Fruit fly (Drosophila melanogaster) whole organism, embryonic: Measurements from ENCODE around the gene Bap60.

Source experiments
- ATbp ChIP-seq: fragments of 200-800 bp; sonication (Bioruptor generic); optimal IDR thresholded peaks from 2 replicates; lab custom pipeline; 2017; ENCODE audit warnings: missing biosample characterization, mild to moderate bottlenecking, missing genetic modification characterization, missing genetic modification reagents
- Bgb ChIP-seq: fragments of 200-800 bp; sonication (Bioruptor generic); IDR thresholded peaks from 2 replicates; pipeline ENCODE4 v1.3.6; 2022; ENCODE audit warnings: missing biosample characterization, missing genetic modification characterization; ENCODE audit not compliant: partially characterized antibody
- BtbVII ChIP-seq: fragments of 200-800 bp; sonication (Bioruptor generic); optimal IDR thresholded peaks from 3 replicates; lab custom pipeline; 2017; ENCODE audit warnings: missing biosample characterization, mild to moderate bottlenecking, missing genetic modification characterization
- CG1024 ChIP-seq: fragments of 200-800 bp; sonication (Bioruptor generic); IDR thresholded peaks from 2 replicates; pipeline ENCODE4 v1.3.6; 2022; ENCODE audit warnings: missing biosample characterization, missing genetic modification characterization
- CG10267 ChIP-seq: fragments of 200-800 bp; sonication (Bioruptor generic); optimal IDR thresholded peaks from 2 replicates; lab custom pipeline; 2018; ENCODE audit warnings: missing biosample characterization, mild to moderate bottlenecking, missing genetic modification characterization, moderate library complexity
- CG10979 ChIP-seq: fragments of 200-800 bp; sonication (Bioruptor generic); optimal IDR thresholded peaks from 2 replicates; lab custom pipeline; 2018; ENCODE audit warnings: missing biosample characterization, mild to moderate bottlenecking, missing genetic modification characterization, moderate library complexity
- CG11504 ChIP-seq: fragments of 200-800 bp; sonication (Bioruptor generic); optimal IDR thresholded peaks from 3 replicates; lab custom pipeline; 2019; ENCODE audit warnings: missing biosample characterization, mild to moderate bottlenecking, missing genetic modification characterization, moderate library complexity
- CG12104 ChIP-seq: fragments of 200-800 bp; sonication (Bioruptor generic); optimal IDR thresholded peaks from 3 replicates; lab custom pipeline; 2016; ENCODE audit warnings: missing biosample characterization, missing genetic modification characterization
- CG14710 ChIP-seq: fragments of 200-800 bp; sonication (Bioruptor generic); optimal IDR thresholded peaks from 3 replicates; lab custom pipeline; 2019; ENCODE audit warnings: missing biosample characterization, mild to moderate bottlenecking, missing genetic modification characterization, moderate library complexity
- CG14860 ChIP-seq: fragments of 200-800 bp; sonication (Bioruptor generic); IDR thresholded peaks from 3 replicates; pipeline ENCODE4 v1.3.6; 2022; ENCODE audit warnings: missing biosample characterization, missing genetic modification characterization; ENCODE audit not compliant: partially characterized antibody
- CG14965 ChIP-seq: fragments of 200-800 bp; sonication (Bioruptor generic); optimal IDR thresholded peaks from 2 replicates; lab custom pipeline; 2016; ENCODE audit warnings: missing biosample characterization, missing genetic modification characterization, borderline replicate concordance
- CG1792 ChIP-seq: fragments of 200-800 bp; sonication (Bioruptor generic); optimal IDR thresholded peaks from 2 replicates; lab custom pipeline; 2016; ENCODE audit warnings: missing biosample characterization, missing genetic modification characterization
- CG18599 ChIP-seq: fragments of 200-800 bp; sonication (Bioruptor generic); optimal IDR thresholded peaks from 3 replicates; lab custom pipeline; 2017; ENCODE audit warnings: missing biosample characterization, missing genetic modification characterization, mild to moderate bottlenecking, moderate library complexity, missing genetic modification reagents
- CG2116 ChIP-seq: fragments of 200-800 bp; sonication (Bioruptor generic); optimal IDR thresholded peaks from 3 replicates; lab custom pipeline; 2018; ENCODE audit warnings: missing biosample characterization, mild to moderate bottlenecking, missing genetic modification characterization
- CG3281 ChIP-seq: fragments of 200-800 bp; sonication (Bioruptor generic); optimal IDR thresholded peaks from 3 replicates; lab custom pipeline; 2017; ENCODE audit warnings: missing biosample characterization, mild to moderate bottlenecking, missing genetic modification characterization
- CG34224 ChIP-seq: fragments of 200-800 bp; sonication (Bioruptor generic); IDR thresholded peaks from 3 replicates; pipeline ENCODE4 v1.3.6; 2022; ENCODE audit warnings: missing biosample characterization, missing genetic modification characterization; ENCODE audit not compliant: partially characterized antibody
- CG6683 ChIP-seq: fragments of 200-800 bp; sonication (Bioruptor generic); optimal IDR thresholded peaks from 2 replicates; lab custom pipeline; 2017; ENCODE audit warnings: missing biosample characterization, mild to moderate bottlenecking, missing genetic modification characterization, missing genetic modification reagents
- CG8359 ChIP-seq: fragments of 200-800 bp; sonication (Bioruptor generic); optimal IDR thresholded peaks from 2 replicates; lab custom pipeline; 2017; ENCODE audit warnings: missing biosample characterization, mild to moderate bottlenecking, missing genetic modification characterization, borderline replicate concordance
- CTCF ChIP-seq: fragments of 200-800 bp; sonication (Bioruptor generic); optimal IDR thresholded peaks from 2 replicates; lab custom pipeline; 2017; ENCODE audit warnings: missing biosample characterization, mild to moderate bottlenecking, missing genetic modification characterization, moderate library complexity
- Dll ChIP-seq: fragments of 200-800 bp; sonication (Bioruptor generic); IDR thresholded peaks from 4 replicates; pipeline ENCODE4 v1.3.6; 2022; ENCODE audit warnings: missing biosample characterization, missing genetic modification characterization; ENCODE audit not compliant: partially characterized antibody
- Dref ChIP-seq: fragments of 200-800 bp; sonication (Bioruptor generic); IDR thresholded peaks from 2 replicates; pipeline ENCODE4 v1.3.6; 2022; ENCODE audit warnings: missing biosample characterization, missing genetic modification characterization
- E2f2 ChIP-seq: fragments of 200-800 bp; sonication (Bioruptor generic); IDR thresholded peaks from 2 replicates; pipeline ENCODE4 v1.3.6; 2022; ENCODE audit warnings: missing biosample characterization, missing genetic modification characterization
- Hr51 ChIP-seq, 2 experiments: fragments of 200-800 bp; sonication (Bioruptor generic); optimal IDR thresholded peaks; 2 replicates in 1 of 2; 3 replicates in 1 of 2; lab custom pipeline; 2016 to 2018; ENCODE audit warnings: missing biosample characterization in 2 of 2, missing genetic modification characterization in 2 of 2, mild to moderate bottlenecking in 1 of 2, moderate library complexity in 1 of 2
- MBD-R2 ChIP-seq: fragments of 200-800 bp; sonication (Bioruptor generic); IDR thresholded peaks from 2 replicates; pipeline ENCODE4 v1.3.6; 2022; ENCODE audit warnings: missing biosample characterization, missing genetic modification characterization
- MESR4 ChIP-seq: fragments of 200-800 bp; sonication (Bioruptor generic); optimal IDR thresholded peaks from 2 replicates; lab custom pipeline; 2018; ENCODE audit warnings: missing biosample characterization, mild to moderate bottlenecking, missing genetic modification characterization, moderate library complexity
- Med ChIP-seq: fragments of 200-800 bp; sonication (Bioruptor generic); peaks from one replicate; lab custom pipeline; 2016; ENCODE audit warnings: missing biosample characterization, missing genetic modification characterization, mild to moderate bottlenecking, inconsistent platforms, moderate library complexity
- Pdp1 ChIP-seq, 2 experiments: fragments of 200-800 bp; sonication (Bioruptor generic); optimal IDR thresholded peaks; 3 replicates each; lab custom pipeline; 2016; ENCODE audit warnings: missing biosample characterization in 2 of 2, missing genetic modification characterization in 2 of 2, mild to moderate bottlenecking in 1 of 2, moderate library complexity in 1 of 2
- Scr ChIP-seq: fragments of 200-800 bp; sonication (Bioruptor generic); IDR thresholded peaks from 2 replicates; pipeline ENCODE4 v1.3.6; 2022; ENCODE audit warnings: missing biosample characterization, missing genetic modification characterization; ENCODE audit not compliant: partially characterized antibody
- Sin3A ChIP-seq: fragments of >200 bp; optimal IDR thresholded peaks from 2 replicates; lab custom pipeline; 2018
- Sry-δ ChIP-seq: fragments of 200-800 bp; sonication (Bioruptor generic); optimal IDR thresholded peaks from 2 replicates; lab custom pipeline; 2016; ENCODE audit warnings: missing biosample characterization, missing genetic modification characterization
- amos ChIP-seq: fragments of 200-800 bp; sonication (Bioruptor generic); IDR thresholded peaks from 2 replicates; pipeline ENCODE4 v1.3.6; 2022; ENCODE audit warnings: missing biosample characterization, missing genetic modification characterization; ENCODE audit not compliant: partially characterized antibody
- chm ChIP-seq: fragments of 200-800 bp; sonication (Bioruptor generic); IDR thresholded peaks from 2 replicates; pipeline ENCODE4 v1.3.6; 2022; ENCODE audit warnings: missing biosample characterization, missing genetic modification characterization
- crp ChIP-seq, 2 experiments: fragments of 200-800 bp; sonication (Bioruptor generic); optimal IDR thresholded peaks; 2 replicates in 1 of 2; 3 replicates in 1 of 2; lab custom pipeline; 2017; ENCODE audit warnings: missing biosample characterization in 2 of 2, missing genetic modification characterization in 2 of 2, mild to moderate bottlenecking in 1 of 2, moderate library complexity in 1 of 2
- dmrt99B ChIP-seq: fragments of 200-800 bp; sonication (Bioruptor generic); optimal IDR thresholded peaks from 2 replicates; lab custom pipeline; 2018; ENCODE audit warnings: missing biosample characterization, mild to moderate bottlenecking, missing genetic modification characterization, moderate library complexity
- gcm ChIP-seq: fragments of 200-800 bp; sonication (Bioruptor generic); optimal IDR thresholded peaks from 2 replicates; lab custom pipeline; 2019; ENCODE audit warnings: missing biosample characterization, mild to moderate bottlenecking, missing genetic modification characterization, moderate library complexity
- gem ChIP-seq: fragments of 200-800 bp; sonication (Bioruptor generic); optimal IDR thresholded peaks from 2 replicates; lab custom pipeline; 2019; ENCODE audit warnings: missing biosample characterization, mild to moderate bottlenecking, missing genetic modification characterization, moderate library complexity
- gsb-n ChIP-seq: fragments of 200-800 bp; sonication (Bioruptor generic); optimal IDR thresholded peaks from 3 replicates; lab custom pipeline; 2018; ENCODE audit warnings: missing biosample characterization, mild to moderate bottlenecking, missing genetic modification characterization
- h ChIP-seq: fragments of >200 bp; optimal IDR thresholded peaks from 2 replicates; lab custom pipeline; 2017
- kay ChIP-seq: fragments of 200-800 bp; sonication (Bioruptor generic); optimal IDR thresholded peaks from 2 replicates; lab custom pipeline; 2016; ENCODE audit warnings: missing biosample characterization, missing genetic modification characterization
- nerfin-2 ChIP-seq: fragments of 200-800 bp; sonication (Bioruptor generic); IDR thresholded peaks from 2 replicates; pipeline ENCODE4 v1.3.6; 2022; ENCODE audit warnings: missing biosample characterization, missing genetic modification characterization; ENCODE audit not compliant: partially characterized antibody
- odd ChIP-seq: fragments of 200-800 bp; sonication (Bioruptor generic); optimal IDR thresholded peaks from 2 replicates; lab custom pipeline; 2017; ENCODE audit warnings: missing biosample characterization, mild to moderate bottlenecking, missing genetic modification characterization
- pb ChIP-seq: fragments of 200-800 bp; sonication (Bioruptor generic); optimal IDR thresholded peaks from 3 replicates; lab custom pipeline; 2016; ENCODE audit warnings: missing biosample characterization, missing genetic modification characterization
- sisA ChIP-seq: fragments of 200-800 bp; sonication (Bioruptor generic); IDR thresholded peaks from 2 replicates; pipeline ENCODE4 v1.3.6; 2022; ENCODE audit warnings: missing biosample characterization, missing genetic modification characterization
- unc-4 ChIP-seq: fragments of 200-800 bp; sonication (Bioruptor generic); IDR thresholded peaks from 2 replicates; pipeline ENCODE4 v1.3.6; 2022; ENCODE audit warnings: missing biosample characterization, missing genetic modification characterization; ENCODE audit not compliant: partially characterized antibody

Gene Bap60

DNA sequence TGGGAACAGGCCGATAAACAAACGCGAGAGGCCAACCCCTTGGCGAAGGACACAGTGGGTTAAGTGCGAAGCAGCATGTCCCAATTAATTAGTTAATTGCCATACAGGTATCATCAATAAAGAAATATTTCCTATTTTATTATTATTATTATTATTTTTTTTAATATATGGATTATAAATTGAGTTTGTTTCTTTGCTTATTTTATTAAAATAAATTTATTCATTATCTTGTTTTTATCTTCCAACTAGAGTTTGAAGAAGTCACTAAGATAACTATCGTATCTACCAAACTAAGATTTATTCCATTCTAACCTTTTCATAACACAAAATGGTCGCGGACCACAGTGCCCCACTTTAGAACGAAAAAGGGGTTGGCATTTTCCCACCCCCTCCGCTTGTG is 48.8 kb upstream of the Bap60 start (continued):
- TF ChIP-seq CG14710 (tag; lab: Kevin White, UChicago) (peak; percentile 18), ATbp (GFP tag; lab: Kevin White, UChicago) (peak; percentile 29), Hr51 (GFP tag; optimal IDR thresholded peaks at IDR 0.05; lab: Kevin White, UChicago) (peak in 1 of 2 experiments; percentile 61), odd (GFP tag; lab: Kevin White, UChicago) (peak; percentile 22), gcm (GFP tag; lab: Kevin White, UChicago) (peak; percentile 3), CG3281 (GFP tag; lab: Kevin White, UChicago) (peak; percentile 37), gem (tag; lab: Kevin White, UChicago) (peak; percentile 72), CG1024 (no peak), gsb-n (tag; lab: Kevin White, UChicago) (peak; percentile 45), h (lab: Kevin White, UChicago) (no peak), CG6683 (GFP tag; lab: Kevin White, UChicago) (peak; percentile 21), pb (GFP tag; lab: Kevin White, UChicago) (no peak)
- TF ChIP-seq, all 482 proteins: peak for 79

DNA sequence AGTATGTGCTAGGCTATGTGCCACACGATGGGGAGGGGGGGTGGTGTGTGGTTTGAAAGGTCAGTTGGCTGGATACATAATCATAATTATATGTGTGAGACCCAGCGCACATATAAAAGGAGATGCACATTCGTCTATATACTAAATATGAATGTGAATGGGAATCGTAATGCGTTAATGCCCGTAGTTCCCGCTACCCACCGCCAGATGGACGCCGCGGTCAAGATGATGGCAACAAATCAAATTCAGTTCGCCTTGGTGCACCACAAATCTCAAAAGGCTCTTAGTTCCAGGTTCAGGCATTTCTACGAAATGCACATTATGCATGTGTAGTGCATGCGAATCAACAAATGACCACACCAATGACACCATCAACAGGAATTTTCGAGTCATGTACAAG is 45.4 kb upstream of the Bap60 start:
- TF ChIP-seq CTCF (GFP tag; lab: Kevin White, UChicago), result peak; percentile 85
- peak; percentile 91 for TF ChIP-seq CG14965 (GFP tag; lab: Kevin White, UChicago)
- TF ChIP-seq CG12104 (GFP tag; lab: Kevin White, UChicago), result no peak
- peak; percentile 80 for TF ChIP-seq CG10979
- peak; percentile 27 for TF ChIP-seq Med (GFP tag; lab: Kevin White, UChicago)

DNA sequence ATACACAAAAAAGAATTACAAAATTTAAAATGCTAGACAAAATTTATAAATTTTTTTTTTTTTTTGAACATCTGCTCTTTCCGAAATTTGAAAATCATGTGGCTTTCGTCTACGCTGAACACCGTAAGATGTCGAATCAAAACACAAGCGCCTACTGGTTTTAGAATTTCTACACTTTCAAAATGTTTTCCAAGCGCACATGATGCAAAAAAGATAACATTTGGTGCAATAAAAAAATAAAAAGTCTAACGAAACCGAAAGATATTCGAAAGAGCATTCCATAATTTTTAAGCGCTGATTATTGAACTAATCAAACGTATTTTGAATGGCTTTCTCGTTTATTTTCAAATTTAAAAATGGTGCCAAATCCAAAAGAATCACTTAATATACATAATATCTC is 42.9 kb upstream of the Bap60 start, which contains the start of gene CG44437:
Gene CG44437, minus strand, starts transcription at position 101 of the 400 bp plus-strand sequence.
- TF ChIP-seq CG1792 (GFP tag; lab: Kevin White, UChicago), result no peak
- TF ChIP-seq dmrt99B (tag; lab: Kevin White, UChicago), result no peak
- TF ChIP-seq CG11504 (tag; lab: Kevin White, UChicago), result no peak
- no peak for TF ChIP-seq Scr (GFP tag; lab: Robert Waterston, UW)
- no peak for TF ChIP-seq BtbVII (GFP tag; lab: Kevin White, UChicago)
- TF ChIP-seq chm (GFP tag; lab: Robert Waterston, UW), result no peak

DNA sequence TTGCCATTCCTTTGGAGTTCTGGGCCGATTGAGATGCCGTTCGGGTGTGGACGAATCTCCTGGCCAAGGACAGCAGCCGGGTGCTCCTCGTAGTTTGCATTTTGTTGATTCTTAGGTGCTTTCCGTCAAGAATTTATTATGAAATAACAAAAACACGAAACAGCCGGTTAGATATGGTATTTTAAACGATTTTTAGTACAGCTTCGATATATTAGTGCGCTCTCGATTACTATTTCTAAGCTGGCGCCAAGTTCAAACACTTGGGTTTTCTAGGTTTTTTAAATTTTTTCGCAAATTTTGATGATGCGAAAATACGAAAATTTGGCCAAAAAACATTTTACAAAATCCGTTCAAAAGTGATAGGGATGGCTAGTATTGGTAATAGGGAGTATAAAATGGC is 34.9 kb upstream of the Bap60 start, which contains the start of gene Coq5:
Gene Coq5, minus strand, starts transcription at position 303 of the 400 bp plus-strand sequence.
- no peak for TF ChIP-seq Sin3A (lab: Kevin White, UChicago)
- peak; percentile 62 for TF ChIP-seq Dref (GFP tag; lab: Robert Waterston, UW)
- TF ChIP-seq unc-4 (GFP tag; lab: Robert Waterston, UW), result peak; percentile 59
- peak; percentile 40 for TF ChIP-seq Bgb (GFP tag; lab: Robert Waterston, UW)
- TF ChIP-seq CG34224, result peak; percentile 66
- peak; percentile 73 for TF ChIP-seq Sry-δ (GFP tag; lab: Kevin White, UChicago)
- TF ChIP-seq Scr (GFP tag; lab: Robert Waterston, UW), result peak; percentile 57
- no peak for TF ChIP-seq CG10267 (tag; lab: Kevin White, UChicago)
- no peak for TF ChIP-seq sisA (GFP tag; lab: Robert Waterston, UW)
- no peak for TF ChIP-seq nerfin-2
- TF ChIP-seq Pdp1 (GFP tag; optimal IDR thresholded peaks at IDR 0.05; lab: Kevin White, UChicago), result peak in 1 of 2 experiments; percentile 61
- TF ChIP-seq CG18599 (GFP tag; lab: Kevin White, UChicago), result no peak
- TF ChIP-seq amos, result peak; percentile 47; the same call in 1 of the 2 replicates
- 0 out of 3 replicates have a peak, but pooled peaks have one; percentile 11 for TF ChIP-seq CG14860
- no peak for TF ChIP-seq CG8359 (GFP tag; lab: Kevin White, UChicago)
- TF ChIP-seq MESR4, result peak; percentile 6
- TF ChIP-seq Dll, result peak; percentile 66; the same call in 3 of the 4 replicates
- TF ChIP-seq E2f2 (GFP tag; lab: Robert Waterston, UW), result peak; percentile 84
- TF ChIP-seq CG2116 (GFP tag; lab: Kevin White, UChicago), result peak; percentile 43
- no peak for TF ChIP-seq kay (GFP tag; lab: Kevin White, UChicago)
- TF ChIP-seq MBD-R2 (GFP tag; lab: Robert Waterston, UW), result peak; percentile 49; the same call in 1 of the 2 replicates
- peak in 1 of 2 experiments; percentile 22 for TF ChIP-seq crp (GFP tag; optimal IDR thresholded peaks at IDR 0.05; lab: Kevin White, UChicago)
